Worm (Caenorhabditis elegans): Measurements from ENCODE around the gene ndub-11.

DNA sequence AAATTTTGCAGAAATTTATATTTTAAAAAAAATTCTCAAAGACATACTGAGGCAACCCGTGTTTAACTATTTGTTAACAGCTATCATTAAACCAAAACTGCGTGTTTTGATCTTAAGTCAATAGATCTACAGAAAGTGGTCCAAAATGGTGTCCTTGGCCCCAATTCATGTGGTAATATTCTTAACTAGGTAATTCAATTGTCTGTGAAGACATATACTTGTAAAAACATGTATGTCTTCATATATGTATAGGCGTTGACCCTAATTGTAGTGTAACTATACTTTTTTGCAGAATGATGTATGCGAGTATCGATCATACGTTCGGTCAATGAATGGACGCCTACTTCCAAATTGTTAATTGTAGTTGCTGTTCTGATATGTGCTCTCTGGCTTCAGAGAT is 39.6 kb upstream of the ndub-11 start, which contains the start of gene C07G1.15:
- no peak for TF ChIP-seq aly-1 (tag; optimal IDR thresholded peaks at IDR 0.05)
- no peak for TF ChIP-seq ama-1 (optimal IDR thresholded peaks at IDR 0.05)
